Worm (Caenorhabditis elegans): ENCODE results near the gene ttr-21.

Gene ttr-21

ce11 chrV:13893583-13893982 is 39.4 kb upstream of the ttr-21 start:
- TF ChIP-seq pqm-1 (tag; optimal IDR thresholded peaks at IDR 0.05) (peak; percentile 88), nhr-237 (tag; optimal IDR thresholded peaks at IDR 0.05) (no peak), duxl-1 (tag; optimal IDR thresholded peaks at IDR 0.05; ENCODE audit: poor library complexity) (peak; percentile 6), php-3 (GFP tag; IDR thresholded peaks at IDR 0.05) (peak; percentile 86), tra-1 (GFP tag; IDR thresholded peaks at IDR 0.05) (0 out of 2 replicates have a peak, but pooled peaks have one; percentile 10), dmd-6 (GFP tag; IDR thresholded peaks at IDR 0.05) (peak; percentile 87), dve-1 (tag; optimal IDR thresholded peaks at IDR 0.05; ENCODE audit: insufficient read depth) (peak; percentile 53), nhr-77 (tag; optimal IDR thresholded peaks at IDR 0.05) (peak; percentile 61), hlh-11 (tag; optimal IDR thresholded peaks at IDR 0.05) (peak; percentile 62), aha-1 (tag) (peak; percentile 75), lin-1 (GFP tag; IDR thresholded peaks at IDR 0.05) (peak; percentile 80), nhr-28 (tag; optimal IDR thresholded peaks at IDR 0.05) (peak; percentile 65), mes-2 (tag; optimal IDR thresholded peaks at IDR 0.05; ENCODE audit: poor library complexity, severe bottlenecking) (no peak), daf-12 (tag; optimal IDR thresholded peaks at IDR 0.05) (no peak), nhr-6 (tag; optimal IDR thresholded peaks at IDR 0.05) (peak; percentile 12)

- TF ChIP-seq ZK546.5 (tag; optimal IDR thresholded peaks at IDR 0.05): no peak
- no peak for TF ChIP-seq nhr-25 (tag; optimal IDR thresholded peaks at IDR 0.05; ENCODE audit: borderline replicate concordance, insufficient read depth)
- TF ChIP-seq attf-4 (tag; optimal IDR thresholded peaks at IDR 0.05): no peak
- TF ChIP-seq mxl-3 (GFP tag; optimal IDR thresholded peaks at IDR 0.05): no peak
- no peak for TF ChIP-seq duxl-1 (tag; optimal IDR thresholded peaks at IDR 0.05; ENCODE audit: poor library complexity)
- TF ChIP-seq cey-2 (tag; optimal IDR thresholded peaks at IDR 0.05; ENCODE audit: borderline replicate concordance, insufficient read depth): peak; percentile 87
- no peak for TF ChIP-seq set-16 (GFP tag; IDR thresholded peaks at IDR 0.05)
- TF ChIP-seq mes-2 (tag; optimal IDR thresholded peaks at IDR 0.05; ENCODE audit: poor library complexity, severe bottlenecking): no peak
- no peak for TF ChIP-seq lin-13 (GFP tag; optimal IDR thresholded peaks at IDR 0.05)
- TF ChIP-seq F26F4.8 (GFP tag; conservative IDR thresholded peaks at IDR 0.05): no peak
- no peak; the same call in 1 of the 2 replicates for TF ChIP-seq tra-1 (GFP tag; IDR thresholded peaks at IDR 0.05)
- TF ChIP-seq madf-5 (GFP tag; IDR thresholded peaks at IDR 0.05): no peak
- no peak for TF ChIP-seq T20F7.1 (GFP tag; optimal IDR thresholded peaks at IDR 0.05)
- TF ChIP-seq nhr-237 (tag; optimal IDR thresholded peaks at IDR 0.05): no peak
- no peak for TF ChIP-seq lin-1 (GFP tag; IDR thresholded peaks at IDR 0.05)
- no peak for TF ChIP-seq spr-3 (GFP tag; optimal IDR thresholded peaks at IDR 0.05)
- no peak for TF ChIP-seq F49E8.2 (tag; optimal IDR thresholded peaks at IDR 0.05; ENCODE audit: borderline replicate concordance)
- no peak for TF ChIP-seq daf-12 (tag; optimal IDR thresholded peaks at IDR 0.05)
- no peak for TF ChIP-seq tag-97 (GFP tag; IDR thresholded peaks at IDR 0.05)
- no peak for TF ChIP-seq lim-7 (GFP tag; IDR thresholded peaks at IDR 0.05)
- TF ChIP-seq lin-39 (tag; optimal IDR thresholded peaks at IDR 0.05): no peak
- TF ChIP-seq jun-1 (tag; optimal IDR thresholded peaks at IDR 0.05): no peak
- TF ChIP-seq lin-38 (GFP tag; IDR thresholded peaks at IDR 0.05): no peak
- TF ChIP-seq ZK337.2 (GFP tag; IDR thresholded peaks at IDR 0.05): no peak
- no peak for TF ChIP-seq Y75B8A.6 (GFP tag; IDR thresholded peaks at IDR 0.05)
- peak; percentile 59 for TF ChIP-seq nhr-48 (tag; optimal IDR thresholded peaks at IDR 0.05)
- peak; percentile 73 for TF ChIP-seq dmd-6 (GFP tag; IDR thresholded peaks at IDR 0.05)
- no peak for TF ChIP-seq ceh-20 (GFP tag; IDR thresholded peaks at IDR 0.05)
- peak; percentile 87 for TF ChIP-seq pqm-1 (tag; optimal IDR thresholded peaks at IDR 0.05)
- TF ChIP-seq unc-130 (GFP tag; optimal IDR thresholded peaks at IDR 0.05): no peak
- no peak for TF ChIP-seq egl-43 (GFP tag; IDR thresholded peaks at IDR 0.05)
- TF ChIP-seq hlh-30 (tag; optimal IDR thresholded peaks at IDR 0.05; ENCODE audit: insufficient read depth): peak; percentile 58
- no peak for TF ChIP-seq daf-8 (GFP tag; IDR thresholded peaks at IDR 0.05)
- TF ChIP-seq unc-39 (tag; optimal IDR thresholded peaks at IDR 0.05): no peak
- TF ChIP-seq snpc-1.2 (GFP tag; IDR thresholded peaks at IDR 0.05): no peak
- TF ChIP-seq fos-1 (tag; optimal IDR thresholded peaks at IDR 0.05): no peak
- TF ChIP-seq zfp-2 (tag; optimal IDR thresholded peaks at IDR 0.05): no peak
- TF ChIP-seq mep-1 (tag; optimal IDR thresholded peaks at IDR 0.05): peak; percentile 39
- 0 out of 2 replicates have a peak, but pooled peaks have one; percentile 42 for TF ChIP-seq hmg-1.1 (GFP tag; IDR thresholded peaks at IDR 0.05)
These were observed 38.5 kb upstream of the ttr-21 start, which contains the start of gene sptl-3 for ce11 chrV:13892457-13893375. sptl-3 (plus strand) TSS chrV:13893325.

Measured in whole organism, L4 larva.